Worm (Caenorhabditis elegans): ENCODE measurements around the gene gmap-1.

- TF ChIP-seq unc-62 (GFP tag; optimal IDR thresholded peaks at IDR 0.05) (no peak), snpc-4 (tag; optimal IDR thresholded peaks at IDR 0.05) (no peak), nhr-77 (tag; optimal IDR thresholded peaks at IDR 0.05) (no peak), nhr-28 (tag; optimal IDR thresholded peaks at IDR 0.05) (no peak), ceh-82 (tag; optimal IDR thresholded peaks at IDR 0.05) (no peak), nhr-12 (tag; optimal IDR thresholded peaks at IDR 0.05) (no peak)
These were observed 35.5 kb downstream of the gmap-1 start for ce11 chrX:12899140-12899888.

Data from whole organism, L3 larva.